Fruit fly (Drosophila melanogaster) whole organism, wandering third instar larva: ENCODE data around the gene nullo.

ENCODE experiments used
- CG32264 ChIP-seq: fragments of 200-800 bp; sonication (Bioruptor generic); optimal IDR thresholded peaks from 2 replicates; lab custom pipeline; 2016; ENCODE audit warnings: missing biosample characterization, missing genetic modification characterization
- Dfd ChIP-seq: fragments of >200 bp; optimal IDR thresholded peaks from 2 replicates; lab custom pipeline; 2017; ENCODE audit warnings: missing biosample characterization, missing genetic modification characterization
- ey ChIP-seq: fragments of 200-800 bp; sonication (Bioruptor generic); optimal IDR thresholded peaks from 2 replicates; lab custom pipeline; 2016; ENCODE audit warnings: missing biosample characterization, missing genetic modification characterization
- h ChIP-seq: fragments of 200-800 bp; sonication (Bioruptor generic); optimal IDR thresholded peaks from 3 replicates; lab custom pipeline; 2016; ENCODE audit warnings: missing biosample characterization, mild to moderate bottlenecking, missing genetic modification characterization

DNA sequence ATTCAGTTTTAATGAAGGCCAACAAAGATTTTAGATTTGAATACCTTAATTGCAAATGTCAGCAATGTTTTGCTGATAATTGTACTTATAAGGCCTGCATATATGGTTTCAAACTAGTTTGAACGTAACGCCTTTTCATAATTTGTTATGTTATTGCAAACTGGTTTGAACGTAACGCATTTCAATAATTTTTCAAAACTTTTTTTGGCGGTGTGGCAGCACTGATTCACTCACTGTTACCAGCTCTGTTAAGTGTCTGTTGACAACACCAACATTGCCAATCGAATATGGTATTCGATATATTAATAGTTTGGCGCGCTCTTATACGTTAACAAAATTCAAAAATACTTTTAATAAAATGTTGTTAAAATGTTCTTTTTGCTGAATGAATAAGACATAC lies 17.3 kb downstream of the nullo start:
- no peak for TF ChIP-seq ey
- TF ChIP-seq Dfd (GFP tag; lab: Kevin White, UChicago), result no peak
- no peak for TF ChIP-seq CG32264 (GFP tag; lab: Kevin White, UChicago)
- TF ChIP-seq h (GFP tag; lab: Kevin White, UChicago), result no peak
